Fruit fly (Drosophila melanogaster): ENCODE results near the gene eIF4E5.

eIF4E5 gene

DNA sequence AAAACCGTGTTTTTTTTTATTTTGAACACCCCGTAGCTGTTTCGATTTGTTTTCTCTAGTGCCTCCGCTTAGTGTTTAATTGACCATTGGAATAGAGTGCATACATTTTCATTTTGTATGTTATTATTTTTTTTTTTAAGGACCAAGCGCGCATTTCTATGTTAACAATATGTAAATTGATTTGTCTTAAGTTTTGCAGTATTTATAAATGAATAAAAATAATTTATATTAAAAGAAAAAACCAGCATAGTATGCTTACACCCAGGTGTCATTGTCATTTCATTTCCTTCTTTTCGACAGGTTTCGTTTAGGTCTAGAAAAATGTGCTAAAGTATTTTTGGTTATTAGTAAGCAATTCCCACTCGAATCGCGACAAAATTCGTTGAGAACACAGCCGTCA, at the start of gene eIF4E5:
TSS of gene eIF4E5 (plus strand) at position 301 of the 400 bp plus-strand sequence.
- TF ChIP-seq Gug (GFP tag; IDR thresholded peaks at IDR 0.05) = no peak
- TF ChIP-seq acj6 (GFP tag; optimal IDR thresholded peaks at IDR 0.05) = no peak

DNA sequence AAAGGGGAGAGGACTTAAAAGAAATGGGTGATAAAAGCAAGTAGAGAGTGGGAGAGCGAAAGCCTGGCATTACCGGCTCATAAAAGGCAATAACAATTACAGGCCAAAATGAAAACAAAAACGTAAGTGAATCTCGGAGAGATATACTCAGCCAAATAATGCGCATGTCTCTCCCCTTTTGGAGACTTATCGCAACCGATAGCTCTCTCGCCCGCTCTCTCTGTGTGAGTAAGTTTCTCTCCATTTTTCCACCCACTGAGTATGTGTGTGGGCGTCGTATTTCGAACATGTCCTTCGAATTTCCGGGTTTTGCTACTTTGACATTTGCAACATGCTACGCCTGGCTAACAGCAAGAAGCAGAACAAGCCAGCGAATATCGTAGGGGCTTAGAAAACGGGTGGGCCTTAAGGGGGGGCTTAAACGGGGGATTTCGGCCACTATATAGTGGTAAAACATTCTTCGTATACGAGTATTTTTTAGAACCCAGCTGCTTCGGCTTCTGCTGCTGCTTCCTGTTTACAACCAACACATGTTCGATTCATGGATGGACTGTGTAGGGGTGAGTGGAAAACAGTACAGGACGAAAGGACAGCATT, 46.9 kb upstream of the eIF4E5 start:
- no peak for TF ChIP-seq CG8319 (GFP tag; optimal IDR thresholded peaks at IDR 0.05)

DNA sequence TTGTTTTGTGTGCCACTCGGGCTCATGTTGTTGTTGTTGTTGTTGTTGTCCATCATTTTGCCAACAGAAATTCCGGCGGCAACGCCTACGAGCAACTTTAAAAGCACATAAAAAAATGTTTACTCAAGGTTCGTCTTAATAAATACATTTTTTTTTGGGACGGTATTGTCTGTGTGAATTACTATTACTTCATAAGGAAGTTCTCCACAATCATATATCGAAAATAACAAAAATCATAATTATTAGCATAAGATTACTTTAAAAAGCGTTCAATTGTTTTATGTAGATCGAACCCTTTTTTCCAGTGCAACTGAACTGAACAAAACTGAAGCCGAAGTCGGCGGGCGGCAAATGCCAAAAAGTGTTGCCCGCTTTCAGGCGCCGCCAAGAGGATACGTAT, 46.1 kb upstream of the eIF4E5 start:
- no peak for TF ChIP-seq Hr4 (GFP tag; optimal IDR thresholded peaks at IDR 0.05)
- TF ChIP-seq Lpt (GFP tag; optimal IDR thresholded peaks at IDR 0.05) = no peak
- TF ChIP-seq CG6163 (GFP tag; IDR thresholded peaks at IDR 0.05) = no peak
- TF ChIP-seq cyc (GFP tag; optimal IDR thresholded peaks at IDR 0.05) = no peak
- TF ChIP-seq CG10631 (GFP tag; optimal IDR thresholded peaks at IDR 0.05) = no peak
- TF ChIP-seq Ets96B (tag; optimal IDR thresholded peaks at IDR 0.05) = no peak
- peak; percentile 56 for TF ChIP-seq Eip78C (GFP tag)
- TF ChIP-seq CG32006 (GFP tag; optimal IDR thresholded peaks at IDR 0.05) = peak; percentile 2
- no peak for TF ChIP-seq fd85E (GFP tag; optimal IDR thresholded peaks at IDR 0.05)

- TF ChIP-seq CG3032 (tag; optimal IDR thresholded peaks at IDR 0.05) = peak; percentile 45
- peak; percentile 58 for TF ChIP-seq Hr39 (GFP tag; optimal IDR thresholded peaks at IDR 0.05)
- peak; percentile 90 for TF ChIP-seq CG6163 (GFP tag; IDR thresholded peaks at IDR 0.05)
- peak; percentile 14 for TF ChIP-seq Ets21C (GFP tag; optimal IDR thresholded peaks at IDR 0.05)
- TF ChIP-seq dsx (GFP tag; optimal IDR thresholded peaks at IDR 0.05; ENCODE audit: poor library complexity, severe bottlenecking) = peak; percentile 49
- TF ChIP-seq Lpt (GFP tag; optimal IDR thresholded peaks at IDR 0.05) = peak; percentile 80
- TF ChIP-seq fkh (GFP tag; optimal IDR thresholded peaks at IDR 0.05) = peak; percentile 87
- TF ChIP-seq CG3919 (GFP tag; optimal IDR thresholded peaks at IDR 0.05) = peak; percentile 72
- peak; percentile 89 for TF ChIP-seq Hr4 (GFP tag; optimal IDR thresholded peaks at IDR 0.05)
- peak; percentile 40 for TF ChIP-seq CG31627 (GFP tag; optimal IDR thresholded peaks at IDR 0.05)
- no peak for TF ChIP-seq CG1621 (tag; optimal IDR thresholded peaks at IDR 0.05)
- TF ChIP-seq CG32006 (GFP tag; optimal IDR thresholded peaks at IDR 0.05) = peak; percentile 90
- TF ChIP-seq svp (GFP tag) = peak; percentile 95
- TF ChIP-seq CG6854 (GFP tag; optimal IDR thresholded peaks at IDR 0.05) = no peak
- peak; percentile 79 for TF ChIP-seq CG11294 (GFP tag; IDR thresholded peaks at IDR 0.05)
- TF ChIP-seq CG6808 (GFP tag; optimal IDR thresholded peaks at IDR 0.05) = peak; percentile 50
- TF ChIP-seq Eip93F (GFP tag; optimal IDR thresholded peaks at IDR 0.05) = no peak
- peak; percentile 79 for TF ChIP-seq pdm3 (GFP tag; optimal IDR thresholded peaks at IDR 0.05)
- peak; percentile 46 for TF ChIP-seq cyc (GFP tag; optimal IDR thresholded peaks at IDR 0.05)
- peak; percentile 47 for TF ChIP-seq CG8319 (GFP tag; optimal IDR thresholded peaks at IDR 0.05)
- peak; percentile 85 for TF ChIP-seq CG15336 (GFP tag; IDR thresholded peaks at IDR 0.05)
- peak; percentile 63 for TF ChIP-seq CG6792 (GFP tag; optimal IDR thresholded peaks at IDR 0.05)
- TF ChIP-seq OdsH (GFP tag; optimal IDR thresholded peaks at IDR 0.05) = peak; percentile 75
- peak; percentile 73 for TF ChIP-seq CG6276 (GFP tag; optimal IDR thresholded peaks at IDR 0.05)
- peak in 1 of 2 experiments; percentile 72 for TF ChIP-seq salr (GFP tag; optimal IDR thresholded peaks at IDR 0.05)
- peak; percentile 78 for TF ChIP-seq CG11762 (GFP tag; optimal IDR thresholded peaks at IDR 0.05; ENCODE audit: insufficient read depth)
- TF ChIP-seq lz (GFP tag; optimal IDR thresholded peaks at IDR 0.05) = peak; percentile 23
- peak; percentile 36 for TF ChIP-seq spab (GFP tag; optimal IDR thresholded peaks at IDR 0.05)
- peak; percentile 54 for TF ChIP-seq esn (GFP tag; optimal IDR thresholded peaks at IDR 0.05)
- peak; percentile 70 for TF ChIP-seq Eip75B (GFP tag; optimal IDR thresholded peaks at IDR 0.05)
- TF ChIP-seq dac (GFP tag; optimal IDR thresholded peaks at IDR 0.05) = peak; percentile 54
- peak; percentile 76 for TF ChIP-seq eg (GFP tag; IDR thresholded peaks at IDR 0.05)
- peak; percentile 44 for TF ChIP-seq Met (GFP tag; optimal IDR thresholded peaks at IDR 0.05)
- TF ChIP-seq Hr38 (GFP tag; optimal IDR thresholded peaks at IDR 0.05) = no peak
- peak; percentile 64 for TF ChIP-seq Ets96B (tag; optimal IDR thresholded peaks at IDR 0.05)
- TF ChIP-seq Sox15 (GFP tag; optimal IDR thresholded peaks at IDR 0.05) = no peak
- TF ChIP-seq Smox (GFP tag; optimal IDR thresholded peaks at IDR 0.05) = no peak
- TF ChIP-seq acj6 (GFP tag; optimal IDR thresholded peaks at IDR 0.05) = peak; percentile 76
- peak; percentile 55 for TF ChIP-seq CG7368 (GFP tag; optimal IDR thresholded peaks at IDR 0.05)
- TF ChIP-seq CG9139 (GFP tag; optimal IDR thresholded peaks at IDR 0.05) = no peak
- TF ChIP-seq Gug (GFP tag; IDR thresholded peaks at IDR 0.05) = peak; percentile 85
These were observed 43.8 kb upstream of the eIF4E5 start for dm6 chr3L:7850771-7851358.

Measured in whole organism, prepupa.